Worm (Caenorhabditis elegans): ENCODE data around the gene fbxb-33.
A peak's percentile ranks its signal among the peaks of the same experiment; 100 is the strongest.

Gene fbxb-33

DNA sequence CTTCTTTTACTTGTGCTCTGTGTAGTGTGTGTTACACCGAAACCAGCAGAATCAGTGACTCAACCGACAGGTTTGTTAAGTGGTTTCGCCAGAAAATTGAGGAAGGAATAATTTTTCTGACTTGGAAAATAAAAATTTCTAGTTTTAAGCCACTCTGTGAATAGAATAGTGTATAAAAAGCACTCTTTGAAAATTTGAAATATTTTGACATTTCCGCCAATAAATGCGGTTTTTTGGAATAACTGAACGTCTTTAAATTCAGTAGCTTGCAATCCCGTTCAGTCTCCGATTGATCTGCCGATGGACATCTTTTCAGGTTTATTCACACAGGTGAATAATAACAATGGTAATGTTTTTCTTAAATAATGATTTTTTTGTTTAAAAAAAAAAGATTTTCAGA, 17.3 kb downstream of the fbxb-33 start, which contains the start of gene F19B10.3:
F19B10.3 (plus strand) TSS at position 301 of the 400 bp plus-strand sequence.
- TF ChIP-seq efl-1 (optimal IDR thresholded peaks at IDR 0.05) (no peak), efl-1 (GFP tag; optimal IDR thresholded peaks at IDR 0.05 in 1 of 2) (peak in 1 of 2 experiments; percentile 29), zip-4 (GFP tag; optimal IDR thresholded peaks at IDR 0.05) (no peak), Y116A8C.19 (tag; optimal IDR thresholded peaks at IDR 0.05; ENCODE audit: borderline replicate concordance) (no peak)

DNA sequence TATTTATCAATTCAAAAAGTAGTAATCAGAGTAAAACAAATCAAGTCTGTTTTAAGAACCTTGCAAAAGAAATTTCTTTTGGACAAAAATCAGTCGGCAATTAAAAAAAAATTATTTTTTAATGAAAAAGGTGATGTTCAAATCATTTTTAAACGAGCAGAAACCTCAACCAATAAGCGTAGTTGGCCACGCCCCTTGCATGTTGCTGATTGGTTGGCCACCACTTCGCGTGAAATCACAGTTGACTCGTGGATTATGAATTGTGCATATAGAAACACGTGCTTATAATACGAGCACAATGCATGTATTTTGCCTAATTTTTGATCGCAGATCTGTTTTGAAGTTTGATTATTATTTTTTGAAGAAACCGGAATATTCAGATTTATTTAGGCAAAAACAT, 18.0 kb downstream of the fbxb-33 start:
- no peak for TF ChIP-seq jun-1 (tag; optimal IDR thresholded peaks at IDR 0.05)
- no peak for TF ChIP-seq elt-2 (tag; optimal IDR thresholded peaks at IDR 0.05)
- no peak for TF ChIP-seq vab-15 (tag; optimal IDR thresholded peaks at IDR 0.05)
- no peak for TF ChIP-seq swsn-7 (tag; optimal IDR thresholded peaks at IDR 0.05)

DNA sequence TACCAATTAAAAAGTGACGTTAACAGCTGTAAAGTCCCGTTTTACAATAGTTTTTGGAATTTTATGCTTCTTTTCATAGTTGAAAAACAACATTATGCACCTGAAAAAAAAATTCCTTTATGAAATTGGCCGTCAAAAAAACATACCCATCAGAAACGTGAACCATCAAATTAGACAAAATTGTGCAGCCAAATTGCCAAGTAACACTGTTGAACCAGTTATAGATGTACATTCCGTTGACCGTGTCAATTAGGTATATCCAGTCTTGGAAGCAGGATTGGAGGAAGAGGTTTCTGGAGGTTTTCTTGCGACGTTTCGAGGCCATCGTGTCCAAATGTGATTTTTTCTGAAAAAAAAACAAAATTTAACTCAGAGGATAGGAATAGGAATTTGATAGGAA, 22.1 kb downstream of the fbxb-33 start, which contains the start of gene srx-97:
srx-97 (minus strand) TSS at position 101 of the 400 bp plus-strand sequence.
- TF ChIP-seq snu-23 (GFP tag; optimal IDR thresholded peaks at IDR 0.05) (no peak), unc-86 (tag; optimal IDR thresholded peaks at IDR 0.05) (no peak), aha-1 (tag; optimal IDR thresholded peaks at IDR 0.05) (no peak), nhr-90 (tag; optimal IDR thresholded peaks at IDR 0.05; ENCODE audit: poor library complexity) (no peak), ceh-90 (tag; optimal IDR thresholded peaks at IDR 0.05) (no peak), jun-1 (tag; optimal IDR thresholded peaks at IDR 0.05) (no peak), sox-4 (tag; optimal IDR thresholded peaks at IDR 0.05) (no peak), skn-1 (tag; optimal IDR thresholded peaks at IDR 0.05) (no peak), sup-37 (GFP tag; optimal IDR thresholded peaks at IDR 0.05) (no peak), aly-2 (tag; optimal IDR thresholded peaks at IDR 0.05) (no peak), unc-62 (GFP tag; optimal IDR thresholded peaks at IDR 0.05) (no peak), fkh-8 (tag; optimal IDR thresholded peaks at IDR 0.05) (no peak), ceh-88 (GFP tag; IDR thresholded peaks at IDR 0.05) (no peak), nhr-47 (tag; optimal IDR thresholded peaks at IDR 0.05) (no peak), tlp-1 (tag; optimal IDR thresholded peaks at IDR 0.05) (no peak), grh-1 (GFP tag; IDR thresholded peaks at IDR 0.05) (no peak)

DNA sequence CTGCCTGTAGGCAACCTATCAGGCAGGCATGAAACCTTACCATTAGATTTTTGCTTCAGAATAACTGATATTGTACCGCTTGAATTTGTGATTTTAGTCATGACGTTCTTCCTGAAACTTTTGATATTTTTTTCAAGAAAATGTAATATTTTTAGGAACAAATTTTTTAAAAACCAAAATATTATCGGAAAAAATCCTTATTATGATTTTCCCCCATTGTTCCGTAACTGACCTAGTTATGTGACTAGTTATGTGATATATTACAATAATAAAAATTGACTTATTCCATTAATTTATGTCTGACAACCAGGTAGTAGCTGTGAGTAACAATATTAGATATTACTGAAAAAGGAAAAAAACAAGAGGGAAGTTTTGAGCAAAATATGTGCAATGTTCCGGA, 23.7 kb downstream of the fbxb-33 start, which contains the start of gene srx-98:
srx-98 (minus strand) TSS at position 101 of the 400 bp plus-strand sequence.
- TF ChIP-seq mab-9 (GFP tag; IDR thresholded peaks at IDR 0.05) (no peak), grh-1 (GFP tag; IDR thresholded peaks at IDR 0.05) (no peak), nhr-28 (tag; optimal IDR thresholded peaks at IDR 0.05) (no peak), C34B4.2 (tag; optimal IDR thresholded peaks at IDR 0.05) (no peak), ceh-88 (GFP tag; IDR thresholded peaks at IDR 0.05) (no peak), isw-1 (GFP tag; IDR thresholded peaks at IDR 0.05) (no peak), snpc-4 (tag; optimal IDR thresholded peaks at IDR 0.05) (no peak), ceh-82 (tag; optimal IDR thresholded peaks at IDR 0.05) (no peak), irx-1 (tag; optimal IDR thresholded peaks at IDR 0.05) (no peak), hlh-4 (tag; optimal IDR thresholded peaks at IDR 0.05) (no peak), swsn-7 (tag; optimal IDR thresholded peaks at IDR 0.05) (no peak), nhr-47 (tag; optimal IDR thresholded peaks at IDR 0.05) (no peak), hlh-17 (GFP tag; optimal IDR thresholded peaks at IDR 0.05; ENCODE audit: borderline replicate concordance) (no peak), ztf-11 (tag; optimal IDR thresholded peaks at IDR 0.05) (no peak), vab-15 (tag; optimal IDR thresholded peaks at IDR 0.05) (no peak), sox-4 (tag; optimal IDR thresholded peaks at IDR 0.05) (no peak)

DNA sequence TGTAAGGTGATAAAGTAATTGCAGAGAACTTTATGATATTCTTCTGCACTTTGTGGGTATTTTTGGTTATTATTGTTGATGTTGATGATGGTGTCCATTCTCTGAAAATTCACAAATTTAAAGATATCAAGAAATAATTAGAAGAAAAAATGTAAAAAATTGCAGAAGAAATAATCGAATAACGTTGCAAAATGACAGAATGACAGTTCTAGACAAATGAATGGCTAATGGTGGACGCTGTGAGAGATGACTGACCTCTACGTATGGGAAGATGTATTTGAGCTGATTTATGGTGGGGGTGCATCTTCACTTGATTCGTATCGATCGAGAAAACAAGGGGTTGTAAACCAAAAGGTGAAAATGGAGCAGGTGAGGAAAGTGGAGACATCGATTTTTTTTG, 26.3 kb downstream of the fbxb-33 start, which contains the start of gene sea-1:
sea-1 (minus strand) TSS at position 101 of the 400 bp plus-strand sequence.
- no peak for TF ChIP-seq mab-9 (GFP tag; IDR thresholded peaks at IDR 0.05)
- TF ChIP-seq grh-1 (GFP tag; IDR thresholded peaks at IDR 0.05): no peak
- TF ChIP-seq mef-2 (tag; optimal IDR thresholded peaks at IDR 0.05): no peak
- no peak for TF ChIP-seq snpc-4 (tag; optimal IDR thresholded peaks at IDR 0.05)
- no peak for TF ChIP-seq lin-39 (tag; optimal IDR thresholded peaks at IDR 0.05)
- TF ChIP-seq tbx-2 (tag; optimal IDR thresholded peaks at IDR 0.05): no peak
- no peak for TF ChIP-seq lin-14 (GFP tag; optimal IDR thresholded peaks at IDR 0.05)
- no peak for TF ChIP-seq sup-37 (GFP tag; optimal IDR thresholded peaks at IDR 0.05)
- TF ChIP-seq nhr-90 (tag; optimal IDR thresholded peaks at IDR 0.05; ENCODE audit: poor library complexity): no peak
- no peak for TF ChIP-seq mdl-1 (tag; optimal IDR thresholded peaks at IDR 0.05)
- TF ChIP-seq C34B4.2 (tag; optimal IDR thresholded peaks at IDR 0.05): no peak
- TF ChIP-seq efl-1 (optimal IDR thresholded peaks at IDR 0.05): no peak
- TF ChIP-seq efl-1 (GFP tag; optimal IDR thresholded peaks at IDR 0.05 in 1 of 2): no peak
- TF ChIP-seq pax-3 (tag; optimal IDR thresholded peaks at IDR 0.05): no peak
- no peak for TF ChIP-seq unc-62 (GFP tag; optimal IDR thresholded peaks at IDR 0.05)
- TF ChIP-seq hlh-4 (tag; optimal IDR thresholded peaks at IDR 0.05): no peak
- no peak for TF ChIP-seq elt-2 (tag; optimal IDR thresholded peaks at IDR 0.05)
- no peak for TF ChIP-seq unc-86 (tag; optimal IDR thresholded peaks at IDR 0.05)
- TF ChIP-seq isw-1 (GFP tag; IDR thresholded peaks at IDR 0.05): no peak

Measured in whole organism, L1 larva.